Worm (Caenorhabditis elegans): Measurements from ENCODE around the gene ubh-4.

ubh-4 gene

ce11 chrII:8028730-8029129 lies 10.7 kb downstream of the ubh-4 start:
- no peak for TF ChIP-seq unc-130 (GFP tag; optimal IDR thresholded peaks at IDR 0.05)
- TF ChIP-seq cey-2 (tag; optimal IDR thresholded peaks at IDR 0.05; ENCODE audit: borderline replicate concordance, insufficient read depth) = no peak
- TF ChIP-seq arid-1 (GFP tag; conservative IDR thresholded peaks at IDR 0.05) = no peak
- TF ChIP-seq mxl-2 (GFP tag; conservative IDR thresholded peaks at IDR 0.05) = no peak
- TF ChIP-seq ceh-32 (tag; optimal IDR thresholded peaks at IDR 0.05; ENCODE audit: poor library complexity) = no peak
- no peak for TF ChIP-seq zfp-2 (tag; optimal IDR thresholded peaks at IDR 0.05)
- TF ChIP-seq ZK546.5 (tag; optimal IDR thresholded peaks at IDR 0.05) = no peak
- TF ChIP-seq lin-13 (GFP tag; optimal IDR thresholded peaks at IDR 0.05) = no peak
- no peak for TF ChIP-seq aly-2 (tag; optimal IDR thresholded peaks at IDR 0.05)
- TF ChIP-seq Y75B8A.6 (GFP tag; IDR thresholded peaks at IDR 0.05) = no peak
- no peak for TF ChIP-seq mep-1 (tag; optimal IDR thresholded peaks at IDR 0.05)
- TF ChIP-seq spr-1 (tag; optimal IDR thresholded peaks at IDR 0.05) = no peak
- TF ChIP-seq mdt-29 (GFP tag; IDR thresholded peaks at IDR 0.05) = no peak

ce11 chrII:8028246-8028694 lies 11.1 kb downstream of the ubh-4 start:
- TF ChIP-seq mxl-3 (GFP tag; optimal IDR thresholded peaks at IDR 0.05) = peak; percentile 89
- peak; percentile 68 for TF ChIP-seq nhr-11 (tag; optimal IDR thresholded peaks at IDR 0.05)
- no peak for TF ChIP-seq attf-4 (tag; optimal IDR thresholded peaks at IDR 0.05)
- peak; percentile 72 for TF ChIP-seq zfp-2 (tag; optimal IDR thresholded peaks at IDR 0.05)
- no peak for TF ChIP-seq ZK546.5 (tag; optimal IDR thresholded peaks at IDR 0.05)
- TF ChIP-seq R02D3.7 (tag; optimal IDR thresholded peaks at IDR 0.05) = no peak
- TF ChIP-seq lsy-2 (tag; optimal IDR thresholded peaks at IDR 0.05) = peak; percentile 65 to 81
- TF ChIP-seq snpc-1.2 (GFP tag; IDR thresholded peaks at IDR 0.05) = no peak
- no peak for TF ChIP-seq daf-19 (GFP tag; conservative IDR thresholded peaks at IDR 0.05)
- TF ChIP-seq ceh-82 (tag; optimal IDR thresholded peaks at IDR 0.05) = no peak
- TF ChIP-seq mep-1 (tag; optimal IDR thresholded peaks at IDR 0.05) = peak; percentile 97
- no peak for TF ChIP-seq snpc-4 (tag; optimal IDR thresholded peaks at IDR 0.05)
- peak; percentile 86 for TF ChIP-seq nhr-25 (tag; optimal IDR thresholded peaks at IDR 0.05; ENCODE audit: borderline replicate concordance, insufficient read depth)
- TF ChIP-seq nhr-77 (tag; optimal IDR thresholded peaks at IDR 0.05) = peak; percentile 55
- TF ChIP-seq lim-7 (GFP tag; IDR thresholded peaks at IDR 0.05) = peak; percentile 72
- TF ChIP-seq mdl-1 (tag; optimal IDR thresholded peaks at IDR 0.05) = peak; percentile 52 to 81
- no peak for TF ChIP-seq unc-130 (GFP tag; optimal IDR thresholded peaks at IDR 0.05)
- TF ChIP-seq ceh-62 (tag; optimal IDR thresholded peaks at IDR 0.05) = no peak
- peak; percentile 50 for TF ChIP-seq sdz-12 (GFP tag; optimal IDR thresholded peaks at IDR 0.05)
- peak; percentile 54; the same call in 1 of the 2 replicates for TF ChIP-seq mxl-2 (GFP tag; conservative IDR thresholded peaks at IDR 0.05)
- TF ChIP-seq Y48G9A.11 (GFP tag; IDR thresholded peaks at IDR 0.05) = 0 out of 2 replicates have a peak, but pooled peaks have one; percentile 14
- peak in 1 of 2 experiments; percentile 99 for TF ChIP-seq unc-62 (GFP tag; optimal IDR thresholded peaks at IDR 0.05 in 1 of 2)
- TF ChIP-seq unc-62 (tag; optimal IDR thresholded peaks at IDR 0.05) = no peak
- peak; percentile 84; the same call in 1 of the 2 replicates for TF ChIP-seq saeg-2 (GFP tag; IDR thresholded peaks at IDR 0.05)
- peak; percentile 90 for TF ChIP-seq nhr-48 (tag; optimal IDR thresholded peaks at IDR 0.05)
- TF ChIP-seq spr-3 (GFP tag; optimal IDR thresholded peaks at IDR 0.05) = no peak
- no peak for TF ChIP-seq Y105C5A.15 (GFP tag; IDR thresholded peaks at IDR 0.05)
- no peak for TF ChIP-seq unc-39 (tag; optimal IDR thresholded peaks at IDR 0.05)
- peak; percentile 88 for TF ChIP-seq T26A8.4 (GFP tag; IDR thresholded peaks at IDR 0.05)
- TF ChIP-seq nhr-41 (GFP tag; IDR thresholded peaks at IDR 0.05) = 0 out of 2 replicates have a peak, but pooled peaks have one; percentile 67
- 0 out of 2 replicates have a peak, but pooled peaks have one; percentile 60 for TF ChIP-seq zfp-3 (GFP tag; conservative IDR thresholded peaks at IDR 0.05)
- 0 out of 2 replicates have a peak, but pooled peaks have one; percentile 15 for TF ChIP-seq daf-8 (GFP tag; IDR thresholded peaks at IDR 0.05)
- TF ChIP-seq hmg-1.1 (GFP tag; IDR thresholded peaks at IDR 0.05) = peak; percentile 97
- peak; percentile 70 for TF ChIP-seq dpl-1 (GFP tag; optimal IDR thresholded peaks at IDR 0.05)
- TF ChIP-seq lir-3 (tag; optimal IDR thresholded peaks at IDR 0.05) = peak; percentile 98
- TF ChIP-seq duxl-1 (tag; optimal IDR thresholded peaks at IDR 0.05; ENCODE audit: poor library complexity) = peak; percentile 60
- peak; percentile 43; the same call in 1 of the 2 replicates for TF ChIP-seq ceh-44 (GFP tag; IDR thresholded peaks at IDR 0.05)
- TF ChIP-seq rbr-2 (tag; optimal IDR thresholded peaks at IDR 0.05) = peak; percentile 97
- no peak for TF ChIP-seq ztf-7 (tag; optimal IDR thresholded peaks at IDR 0.05)
- TF ChIP-seq arid-1 (GFP tag; conservative IDR thresholded peaks at IDR 0.05) = peak; percentile 76
- peak; percentile 84 for TF ChIP-seq spr-1 (tag; optimal IDR thresholded peaks at IDR 0.05)
- peak; percentile 34 for TF ChIP-seq zip-2 (tag; optimal IDR thresholded peaks at IDR 0.05)

All from whole organism, L4 larva.